Fruit fly (Drosophila melanogaster): ENCODE measurements around the gene CG13937.

Gene CG13937

dm6 chr3L:1884652-1885051, 1.8 kb upstream of the CG13937 start, which contains the start of gene Aprt (continued):
- TF ChIP-seq Med (GFP tag) (peak; percentile 25), sna (GFP tag; IDR thresholded peaks at IDR 0.05; ENCODE audit: partially characterized antibody) (peak; percentile 85), CG9727 (GFP tag; optimal IDR thresholded peaks at IDR 0.05) (peak; percentile 17), Fer1 (GFP tag; optimal IDR thresholded peaks at IDR 0.05) (peak; percentile 45), unc-4 (GFP tag; IDR thresholded peaks at IDR 0.05; ENCODE audit: partially characterized antibody) (peak; percentile 87), HLH4C (GFP tag; IDR thresholded peaks at IDR 0.05; ENCODE audit: partially characterized antibody) (peak; percentile 52; the same call in 2 of the 3 replicates), Hr51 (GFP tag; optimal IDR thresholded peaks at IDR 0.05) (peak in 1 of 2 experiments; percentile 0), CG7839 (tag; optimal IDR thresholded peaks at IDR 0.05) (no peak), CG17568 (GFP tag; optimal IDR thresholded peaks at IDR 0.05) (peak; percentile 2), MBD-R2 (GFP tag; IDR thresholded peaks at IDR 0.05) (peak; percentile 68; the same call in 1 of the 2 replicates), jumu (GFP tag; optimal IDR thresholded peaks at IDR 0.05) (no peak), CG14710 (tag; optimal IDR thresholded peaks at IDR 0.05) (peak; percentile 15), Dp (GFP tag; optimal IDR thresholded peaks at IDR 0.05) (peak; percentile 96), CG9437 (GFP tag; optimal IDR thresholded peaks at IDR 0.05) (peak; percentile 90), trem (tag; optimal IDR thresholded peaks at IDR 0.05) (peak; percentile 54), wek (GFP tag; optimal IDR thresholded peaks at IDR 0.05) (no peak), kah (GFP tag; optimal IDR thresholded peaks at IDR 0.05) (peak; percentile 98), CG18476 (GFP tag; optimal IDR thresholded peaks at IDR 0.05) (peak; percentile 3), CG34376 (GFP tag; optimal IDR thresholded peaks at IDR 0.05) (peak; percentile 78), HLHmδ (GFP tag; optimal IDR thresholded peaks at IDR 0.05) (peak; percentile 59), CG6689 (GFP tag; IDR thresholded peaks at IDR 0.05) (no peak), Eip74EF (GFP tag; optimal IDR thresholded peaks at IDR 0.05) (peak in 1 of 2 experiments; percentile 10)

DNA sequence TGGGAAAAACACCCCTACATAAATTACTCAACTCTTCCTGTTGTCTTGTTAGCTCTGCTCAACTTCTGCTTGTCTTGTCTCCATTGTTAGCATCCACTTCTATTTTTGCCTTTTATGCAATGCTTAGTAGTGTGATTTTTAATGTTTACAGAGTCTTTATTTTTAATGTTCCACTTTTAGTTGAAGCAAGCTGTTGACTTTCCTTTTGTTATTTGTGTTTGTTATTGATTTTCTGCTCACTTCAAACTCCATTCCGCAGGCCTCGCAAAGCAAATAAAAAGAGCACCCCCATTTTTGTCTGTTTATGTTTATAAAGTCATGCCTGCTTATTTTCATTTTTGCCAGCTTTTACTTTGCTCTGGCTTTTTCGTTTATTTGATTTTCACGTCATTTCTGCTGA, 922 bp downstream of the CG13937 start:
- TF ChIP-seq CG11560 (tag; IDR thresholded peaks at IDR 0.05) (no peak), CG2678 (tag; optimal IDR thresholded peaks at IDR 0.05) (peak; percentile 12), kah (GFP tag; optimal IDR thresholded peaks at IDR 0.05) (no peak), dm (GFP tag; optimal IDR thresholded peaks at IDR 0.05) (no peak), hb (GFP tag; IDR thresholded peaks at IDR 0.05; ENCODE audit: partially characterized antibody) (no peak), Doc3 (GFP tag; IDR thresholded peaks at IDR 0.05; ENCODE audit: partially characterized antibody) (no peak), esg (GFP tag; conservative IDR thresholded peaks at IDR 0.05) (no peak), ERR (GFP tag; optimal IDR thresholded peaks at IDR 0.05) (no peak), pb (GFP tag; optimal IDR thresholded peaks at IDR 0.05) (no peak), CG17568 (GFP tag; optimal IDR thresholded peaks at IDR 0.05) (no peak), CG2120 (GFP tag; optimal IDR thresholded peaks at IDR 0.05) (peak; percentile 7), CG42726 (GFP tag; IDR thresholded peaks at IDR 0.05; ENCODE audit: partially characterized antibody) (no peak), fd64A (GFP tag; optimal IDR thresholded peaks at IDR 0.05) (no peak), Lpt (GFP tag; optimal IDR thresholded peaks at IDR 0.05) (no peak), HLH4C (GFP tag; IDR thresholded peaks at IDR 0.05; ENCODE audit: partially characterized antibody) (no peak), fru (optimal IDR thresholded peaks at IDR 0.05) (no peak), MTF-1 (GFP tag; optimal IDR thresholded peaks at IDR 0.05; ENCODE audit: borderline replicate concordance) (no peak), CG15601 (tag; optimal IDR thresholded peaks at IDR 0.05) (no peak), Dref (GFP tag; IDR thresholded peaks at IDR 0.05) (no peak), prd (optimal IDR thresholded peaks at IDR 0.05) (no peak), prd (GFP tag; IDR thresholded peaks at IDR 0.05) (no peak), Optix (GFP tag; IDR thresholded peaks at IDR 0.05) (no peak), Trl (optimal IDR thresholded peaks at IDR 0.05) (no peak), Trl (GFP tag; optimal IDR thresholded peaks at IDR 0.05) (no peak), crol (GFP tag; IDR thresholded peaks at IDR 0.05) (no peak), CG12071 (GFP tag; optimal IDR thresholded peaks at IDR 0.05) (peak; percentile 2), CG12155 (GFP tag; optimal IDR thresholded peaks at IDR 0.05) (no peak), seq (GFP tag; IDR thresholded peaks at IDR 0.05) (no peak), gem (tag; optimal IDR thresholded peaks at IDR 0.05) (peak; percentile 3), vfl (GFP tag; optimal IDR thresholded peaks at IDR 0.05) (no peak), onecut (GFP tag; IDR thresholded peaks at IDR 0.05) (peak; percentile 60)

All from whole organism, embryonic.